Worm (Caenorhabditis elegans): Measurements from ENCODE around the gene lge-1.

lge-1 gene

DNA sequence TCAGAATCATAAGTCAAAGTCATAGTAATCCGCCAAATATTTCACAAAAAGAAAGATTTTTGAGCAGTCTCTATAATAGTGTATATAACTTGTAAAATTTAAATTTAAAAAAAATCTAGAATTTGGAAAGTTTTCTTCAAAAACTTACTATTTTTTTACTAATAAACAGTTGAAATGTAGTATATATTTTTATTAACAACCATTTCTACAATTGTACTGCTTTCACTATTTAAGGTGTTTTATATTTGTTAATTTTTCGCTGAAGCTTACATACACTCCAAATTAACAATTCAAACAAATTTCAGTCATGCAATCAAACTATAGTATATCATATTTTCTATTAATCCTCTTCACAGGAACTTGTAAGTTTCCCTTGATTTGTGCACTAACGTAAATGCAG, at the start of gene lge-1:
TSS of gene lge-1 (plus strand) at position 301 of the 400 bp plus-strand sequence.
- TF ChIP-seq unc-62 (GFP tag; optimal IDR thresholded peaks at IDR 0.05): no peak

DNA sequence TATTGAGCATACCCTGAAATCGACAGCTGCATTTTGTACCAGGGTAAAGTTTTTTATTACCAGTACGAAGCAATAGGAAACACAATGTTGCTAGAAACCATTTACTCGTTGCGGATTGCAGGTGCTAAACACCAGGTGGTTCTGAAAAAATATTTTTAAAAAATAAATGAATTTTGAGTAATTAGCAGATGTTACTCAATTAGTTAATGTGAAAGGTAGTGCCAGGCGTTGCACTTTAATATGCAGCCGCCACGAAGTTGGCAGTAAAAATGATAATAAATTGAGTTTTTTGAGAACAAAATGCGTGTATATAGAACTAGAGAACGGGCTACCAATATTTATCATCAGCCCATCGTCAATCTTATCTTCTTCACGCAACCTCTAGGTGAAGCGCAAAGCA, 46.7 kb upstream of the lge-1 start, which contains the start of gene nstp-9:
TSS of gene nstp-9 (minus strand) at position 101 of the 400 bp plus-strand sequence.
- no peak for TF ChIP-seq unc-62 (GFP tag; optimal IDR thresholded peaks at IDR 0.05)

DNA sequence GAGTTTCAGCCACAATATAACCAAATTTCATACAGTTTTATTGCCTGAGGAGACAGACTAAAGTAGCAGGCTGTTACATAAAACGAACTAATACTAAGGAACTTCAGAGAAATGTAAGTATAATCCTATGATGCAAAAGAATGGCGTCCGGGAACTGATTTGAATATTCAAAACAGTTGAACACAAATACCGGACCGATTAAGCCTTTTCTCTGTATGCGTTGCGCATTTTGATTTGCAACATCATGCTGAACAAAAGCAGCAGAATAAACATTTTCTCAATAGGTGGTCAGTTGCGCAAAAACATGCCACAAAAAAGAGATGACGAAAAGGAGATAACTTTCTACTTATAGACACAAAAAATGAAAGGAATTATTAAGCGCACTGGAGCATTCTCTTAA, 42.3 kb upstream of the lge-1 start:
- TF ChIP-seq unc-62 (GFP tag; optimal IDR thresholded peaks at IDR 0.05): no peak

DNA sequence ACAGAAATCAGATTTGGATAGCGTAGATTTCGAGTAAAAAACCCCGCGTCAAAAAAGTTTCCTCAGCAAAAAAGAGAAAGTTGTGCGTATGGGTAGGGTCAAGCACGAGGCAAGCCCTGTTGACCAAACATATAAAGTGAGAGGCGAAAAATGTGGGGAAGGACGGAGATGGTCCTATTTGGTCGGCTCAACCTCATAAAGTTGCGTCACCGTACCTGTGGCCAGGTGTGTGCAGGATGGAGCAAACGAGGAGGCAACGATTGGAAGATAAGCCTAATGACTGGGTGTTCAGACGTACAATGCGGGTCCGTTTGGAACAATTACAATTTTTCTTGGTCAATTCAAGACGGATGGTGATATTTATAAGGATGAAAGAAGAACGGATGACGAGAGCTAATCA, 39.2 kb upstream of the lge-1 start:
- TF ChIP-seq unc-62 (GFP tag; optimal IDR thresholded peaks at IDR 0.05): no peak

DNA sequence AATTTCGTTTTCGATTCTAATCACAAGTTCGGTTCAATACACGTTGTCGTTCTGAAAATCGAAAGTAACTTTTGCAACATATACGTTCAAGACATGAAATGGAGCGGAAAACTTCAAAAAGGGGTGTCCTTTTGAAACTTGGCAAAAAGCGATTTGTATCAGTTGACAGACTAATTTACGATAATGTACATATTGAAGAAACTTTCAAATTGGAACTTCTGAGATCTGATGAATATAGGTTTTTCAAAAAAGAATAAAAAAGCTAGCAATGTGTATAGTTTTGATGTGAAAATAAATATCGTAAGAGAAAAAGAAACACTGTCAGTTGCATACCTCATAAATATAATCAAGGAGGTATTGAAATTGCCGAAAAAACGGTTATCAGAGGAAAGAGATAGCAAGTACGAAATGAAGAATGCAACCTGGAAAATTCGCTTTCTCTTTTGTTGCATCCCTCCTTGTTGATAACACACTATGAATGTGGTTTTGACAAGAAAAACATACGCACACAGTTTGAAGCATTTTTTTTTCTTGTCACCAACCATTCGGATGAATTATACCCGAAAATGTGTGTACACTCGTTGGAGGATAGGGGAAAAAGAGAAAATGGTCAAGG, 37.3 kb upstream of the lge-1 start, which contains the start of gene dgn-1:
TSS of gene dgn-1 (minus strand) at position 51 of the 616 bp plus-strand sequence.
- no peak for TF ChIP-seq unc-62 (GFP tag; optimal IDR thresholded peaks at IDR 0.05)

DNA sequence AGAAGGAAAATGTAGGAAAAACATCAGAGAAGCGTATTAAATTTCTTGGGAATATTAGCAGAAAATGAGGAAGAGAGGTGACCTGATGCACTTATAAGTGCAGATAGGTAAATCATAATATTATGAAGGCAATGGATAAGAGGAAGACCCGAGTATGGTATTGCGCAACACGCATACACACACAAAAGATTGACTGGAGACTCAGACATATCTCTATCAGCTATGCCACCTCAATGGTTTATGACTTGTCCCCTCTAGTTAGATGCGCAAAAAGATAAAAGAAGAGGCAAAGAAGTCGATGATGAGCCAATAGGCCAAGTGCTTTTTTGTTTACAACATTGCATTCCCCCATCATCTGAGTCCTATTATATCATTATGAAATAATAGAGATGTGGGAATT, 34.3 kb upstream of the lge-1 start:
- TF ChIP-seq unc-62 (GFP tag; optimal IDR thresholded peaks at IDR 0.05): no peak

DNA sequence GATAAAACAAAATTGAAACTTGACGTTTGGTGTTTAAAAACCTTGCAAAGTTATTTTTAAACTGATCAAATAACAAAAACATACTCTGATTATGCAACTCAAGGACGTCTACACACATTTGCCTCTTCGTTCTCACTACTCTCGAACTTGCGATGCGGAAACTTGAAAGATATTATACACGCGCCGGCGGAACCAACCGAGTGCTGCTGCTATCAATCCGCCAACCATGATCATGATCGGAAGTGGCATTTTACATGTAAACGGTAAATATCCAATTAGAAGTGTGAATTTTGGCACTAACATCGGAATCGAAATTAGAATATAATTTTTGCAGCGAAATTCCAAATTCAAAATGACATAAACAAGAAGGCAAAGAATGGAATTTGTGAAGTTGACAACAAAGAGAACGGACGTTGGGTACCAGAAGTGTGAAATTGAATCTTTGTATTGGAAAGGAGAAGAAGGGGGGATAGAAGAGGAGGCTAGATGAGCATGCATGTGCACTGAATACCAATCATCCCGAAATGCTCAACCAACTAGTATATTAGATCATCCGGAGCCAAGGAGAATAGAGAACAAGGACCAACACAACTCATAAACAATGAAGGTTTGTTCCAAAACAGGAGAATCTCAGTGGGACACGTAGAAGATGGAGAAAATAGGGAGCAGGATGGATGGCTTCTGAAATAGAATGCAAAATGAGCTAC, 32.9 kb upstream of the lge-1 start:
- TF ChIP-seq unc-62 (GFP tag; optimal IDR thresholded peaks at IDR 0.05): no peak

DNA sequence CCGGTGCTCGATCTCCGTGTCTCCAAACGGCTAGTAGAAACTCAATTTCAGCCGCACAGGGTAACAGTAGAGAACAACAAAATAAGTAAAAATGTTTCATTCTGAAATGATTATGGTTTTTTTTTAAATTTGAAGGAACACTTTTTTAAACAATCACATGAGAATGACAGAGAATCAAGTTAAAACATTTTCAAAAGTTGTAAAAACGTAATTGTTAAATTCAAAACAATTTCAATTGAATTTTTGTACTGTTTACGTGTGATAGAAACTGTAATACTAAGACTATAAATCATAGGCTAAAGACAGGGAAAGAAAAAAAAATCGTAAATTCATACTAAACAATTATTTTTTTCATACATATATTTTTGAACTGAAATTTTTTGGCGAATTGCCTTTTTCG, 25.1 kb upstream of the lge-1 start, which contains the start of gene pho-7:
TSS of gene pho-7 (minus strand) at position 101 of the 400 bp plus-strand sequence.
- no peak for TF ChIP-seq unc-62 (GFP tag; optimal IDR thresholded peaks at IDR 0.05)

DNA sequence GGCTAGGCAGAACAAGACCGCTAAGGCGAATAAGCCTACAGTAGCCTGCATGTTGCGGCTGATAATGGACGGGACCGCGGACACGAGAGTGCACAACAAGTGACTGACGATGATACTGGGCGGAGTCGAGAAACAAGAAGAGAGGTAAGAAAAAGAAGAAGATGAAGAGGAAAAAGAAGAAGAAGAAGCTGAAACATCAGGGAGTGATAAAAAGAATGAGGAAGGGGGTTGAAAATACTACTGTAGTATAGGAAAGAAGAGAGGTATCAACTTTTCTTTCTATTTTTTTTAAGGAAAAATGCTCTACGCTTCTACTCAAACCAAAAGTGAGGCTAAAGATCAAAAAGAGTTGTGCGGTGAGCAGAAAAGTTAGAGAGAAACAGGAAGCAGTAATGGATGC, 17.5 kb upstream of the lge-1 start, which contains the start of gene T21B6.3:
TSS of gene T21B6.3 (minus strand) at position 101 of the 400 bp plus-strand sequence.
- TF ChIP-seq unc-62 (GFP tag; optimal IDR thresholded peaks at IDR 0.05): no peak

DNA sequence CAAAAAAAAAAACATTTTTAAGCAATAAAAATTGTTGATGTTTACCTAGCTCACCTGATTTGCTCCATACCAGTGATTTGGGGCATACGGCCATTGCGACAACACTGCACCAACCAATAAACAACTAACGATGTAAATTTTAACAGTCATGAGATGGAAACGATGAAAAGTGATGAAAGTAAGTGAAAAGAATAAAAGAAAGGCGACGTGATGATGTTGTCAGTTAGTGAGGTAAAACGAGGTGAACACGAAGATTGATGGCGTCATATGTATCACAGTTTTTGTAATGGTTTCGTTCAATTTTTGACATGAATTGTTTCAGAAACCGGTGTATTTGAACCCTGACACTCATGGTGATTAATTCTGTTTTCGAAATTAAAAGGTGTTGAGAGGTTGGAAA, 15.2 kb upstream of the lge-1 start, which contains the start of gene K09C8.7:
TSS of gene K09C8.7 (minus strand) at position 226 of the 400 bp plus-strand sequence.
- TF ChIP-seq unc-62 (GFP tag; optimal IDR thresholded peaks at IDR 0.05): no peak

DNA sequence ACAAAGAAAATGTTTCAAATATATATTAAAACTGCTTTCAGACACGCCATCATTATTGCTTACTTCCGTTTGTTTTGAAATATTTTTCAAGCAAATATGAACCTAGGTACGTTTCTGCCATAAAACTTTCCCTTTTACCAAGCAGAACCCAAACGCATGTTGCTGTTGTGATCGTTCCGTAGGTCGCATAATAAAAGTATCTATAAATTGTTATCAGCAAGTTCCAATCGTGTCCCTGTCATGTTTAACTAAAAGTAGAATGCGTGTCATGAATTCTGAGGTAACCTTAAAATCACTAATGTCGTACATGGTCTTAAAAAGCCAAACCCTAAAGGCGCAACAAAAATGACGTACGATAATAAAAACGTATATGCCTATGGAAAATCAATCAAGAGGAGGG, 14.4 kb upstream of the lge-1 start:
- no peak for TF ChIP-seq unc-62 (GFP tag; optimal IDR thresholded peaks at IDR 0.05)

DNA sequence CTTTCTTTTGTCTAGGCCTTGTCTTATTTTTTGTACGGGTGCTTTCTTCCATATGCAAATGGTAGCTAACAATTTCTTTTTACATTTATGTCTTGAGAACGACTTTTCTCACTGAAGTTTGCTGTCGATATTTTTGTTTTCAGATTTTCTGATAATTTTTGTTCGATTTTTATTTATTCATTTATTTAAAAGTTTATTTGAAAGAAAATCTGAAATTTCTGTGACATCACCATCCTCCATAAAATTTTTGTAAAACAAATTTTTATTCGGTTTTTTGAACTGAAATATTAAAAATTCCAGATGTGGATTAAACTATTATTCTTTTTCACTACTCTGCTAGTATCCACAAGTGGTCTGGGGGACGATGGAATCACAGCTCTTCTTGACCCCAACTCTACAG, 12.5 kb upstream of the lge-1 start, which contains the start of gene pbo-4:
TSS of gene pbo-4 (plus strand) at position 301 of the 400 bp plus-strand sequence.
- TF ChIP-seq unc-62 (GFP tag; optimal IDR thresholded peaks at IDR 0.05): no peak

DNA sequence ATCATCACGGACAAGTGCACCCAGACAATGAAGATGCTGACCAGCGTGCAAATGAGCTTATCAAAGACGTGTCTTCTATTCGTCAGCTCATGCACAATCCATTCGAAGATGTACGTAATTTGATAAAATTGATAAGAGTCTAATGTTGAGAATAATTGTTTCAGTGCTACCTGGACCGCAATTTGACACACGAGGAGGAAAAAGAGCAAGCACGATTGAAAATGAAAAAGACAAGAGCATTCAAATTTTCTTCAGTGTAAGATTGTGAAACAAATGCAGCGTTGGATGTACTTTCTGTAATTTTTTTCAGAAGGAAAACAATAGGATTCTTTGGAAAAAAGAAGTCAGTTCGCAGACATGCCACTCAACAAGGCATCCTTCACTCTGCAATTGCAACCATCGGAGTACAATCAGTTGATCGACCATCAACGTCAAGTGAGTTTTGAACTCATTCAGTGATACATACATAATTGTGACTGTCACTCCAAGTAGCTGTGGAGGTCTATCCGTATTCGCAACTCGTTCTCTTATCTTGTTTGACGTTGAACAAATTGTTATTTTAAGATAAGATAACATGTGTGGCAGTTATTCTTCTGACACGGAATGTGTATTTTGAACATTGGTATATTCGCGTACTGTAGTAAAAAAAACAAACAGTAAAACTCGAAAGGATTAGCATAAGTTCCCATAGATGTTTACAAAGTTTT, 9.2 kb upstream of the lge-1 start:
- no peak for TF ChIP-seq unc-62 (GFP tag; optimal IDR thresholded peaks at IDR 0.05)

DNA sequence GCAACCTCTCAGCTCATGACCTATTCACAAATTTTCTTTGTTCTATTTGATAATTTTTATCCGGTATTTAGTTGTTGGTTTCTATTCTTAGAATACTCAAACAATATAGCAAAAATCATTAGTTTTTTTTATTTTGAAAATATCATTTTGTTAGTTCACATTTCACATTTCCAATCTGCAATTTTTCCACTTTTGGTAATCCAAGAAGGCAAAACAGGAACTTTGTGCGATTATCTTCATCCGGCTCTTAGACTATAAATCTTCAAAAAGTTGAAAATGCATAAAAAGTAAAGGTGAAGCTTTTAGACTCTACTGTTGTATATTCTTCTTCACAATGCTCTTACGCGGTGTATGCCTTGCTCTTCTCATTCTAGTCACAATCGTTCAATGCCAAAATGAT, 7.9 kb upstream of the lge-1 start, which contains the start of gene nlp-19:
TSS of gene nlp-19 (plus strand) at position 301 of the 400 bp plus-strand sequence.
- no peak for TF ChIP-seq unc-62 (GFP tag; optimal IDR thresholded peaks at IDR 0.05)

DNA sequence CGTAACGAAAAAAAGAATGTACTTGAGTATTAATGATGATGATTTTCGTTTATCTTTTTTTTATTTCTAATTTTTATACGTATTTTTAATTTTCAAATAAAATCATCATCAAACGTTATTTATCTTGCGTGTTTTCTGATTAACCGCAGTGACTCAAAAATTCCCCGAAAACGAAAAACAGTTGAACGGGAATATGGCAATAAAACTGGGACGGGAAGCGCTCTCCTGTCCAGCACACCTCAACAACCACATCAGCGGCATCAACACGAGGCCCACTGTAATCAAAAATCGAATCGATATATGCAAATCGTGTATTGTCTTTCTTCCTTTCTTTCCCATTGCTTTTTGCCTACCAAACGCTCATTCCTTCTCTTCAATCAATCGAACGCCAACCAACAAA, 7.2 kb upstream of the lge-1 start, which contains the start of gene K09C8.2:
TSS of gene K09C8.2 (plus strand) at position 301 of the 400 bp plus-strand sequence.
- no peak for TF ChIP-seq unc-62 (GFP tag; optimal IDR thresholded peaks at IDR 0.05)

DNA sequence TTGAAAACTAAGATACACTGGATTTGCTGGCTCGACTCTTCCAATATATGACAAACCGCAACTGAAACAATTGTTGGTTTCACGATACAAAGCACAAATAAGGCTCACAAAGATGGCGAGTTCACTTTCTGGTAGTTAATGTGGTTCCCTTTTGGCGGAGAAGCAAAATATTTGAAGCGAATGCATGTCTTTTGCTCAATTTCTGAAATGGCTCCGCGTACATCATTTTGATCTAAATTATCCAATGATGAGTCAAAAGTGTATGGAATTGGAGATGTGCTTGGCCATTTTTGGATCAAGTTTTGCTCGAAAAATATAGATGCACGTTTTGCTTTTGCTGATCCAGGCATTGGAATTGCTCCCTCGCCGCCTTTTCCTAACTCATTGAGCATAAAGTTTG, 4.6 kb upstream of the lge-1 start:
- no peak for TF ChIP-seq unc-62 (GFP tag; optimal IDR thresholded peaks at IDR 0.05)

Data from whole organism, dauer.